Fruit fly (Drosophila melanogaster): ENCODE results near the gene rg.

rg gene

DNA sequence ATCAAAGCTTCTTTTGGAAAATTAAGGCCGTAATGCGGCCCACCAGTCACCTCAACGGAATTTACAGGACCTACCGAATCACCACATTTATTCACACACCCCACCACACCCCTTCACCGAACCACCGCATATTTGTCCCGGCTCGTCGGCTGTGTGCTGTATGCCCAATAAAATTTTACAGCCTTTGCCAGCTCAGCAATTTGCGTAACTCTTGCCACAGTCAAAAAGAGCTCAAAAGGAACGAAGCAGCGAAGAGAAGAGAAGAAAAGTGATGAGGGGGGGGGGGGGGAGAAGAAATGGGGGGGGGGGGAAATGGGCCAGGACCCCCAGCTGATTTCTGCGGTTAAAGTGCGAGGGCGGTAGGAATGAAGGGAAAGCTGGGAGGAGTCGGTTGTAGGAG is 120.6 kb downstream of the rg start:
- TF ChIP-seq Mnt (GFP tag; optimal IDR thresholded peaks at IDR 0.05) (no peak), CG12768 (GFP tag; optimal IDR thresholded peaks at IDR 0.05) (no peak), CG7045 (GFP tag; optimal IDR thresholded peaks at IDR 0.05) (no peak), tj (GFP tag; optimal IDR thresholded peaks at IDR 0.05) (no peak), Clk (GFP tag; optimal IDR thresholded peaks at IDR 0.05) (no peak), bab1 (GFP tag; optimal IDR thresholded peaks at IDR 0.05) (no peak), Crg-1 (GFP tag; optimal IDR thresholded peaks at IDR 0.05) (no peak), kay (GFP tag; ENCODE audit: borderline replicate concordance) (no peak), pad (GFP tag; optimal IDR thresholded peaks at IDR 0.05) (no peak), CG33017 (tag; optimal IDR thresholded peaks at IDR 0.05) (no peak), Hr96 (GFP tag; optimal IDR thresholded peaks at IDR 0.05) (no peak), CG1620 (GFP tag; optimal IDR thresholded peaks at IDR 0.05) (no peak), CG7101 (tag; optimal IDR thresholded peaks at IDR 0.05) (no peak), toe (GFP tag; optimal IDR thresholded peaks at IDR 0.05) (no peak), cic (GFP tag; optimal IDR thresholded peaks at IDR 0.05) (no peak), CG14711 (tag; optimal IDR thresholded peaks at IDR 0.05) (no peak)

DNA sequence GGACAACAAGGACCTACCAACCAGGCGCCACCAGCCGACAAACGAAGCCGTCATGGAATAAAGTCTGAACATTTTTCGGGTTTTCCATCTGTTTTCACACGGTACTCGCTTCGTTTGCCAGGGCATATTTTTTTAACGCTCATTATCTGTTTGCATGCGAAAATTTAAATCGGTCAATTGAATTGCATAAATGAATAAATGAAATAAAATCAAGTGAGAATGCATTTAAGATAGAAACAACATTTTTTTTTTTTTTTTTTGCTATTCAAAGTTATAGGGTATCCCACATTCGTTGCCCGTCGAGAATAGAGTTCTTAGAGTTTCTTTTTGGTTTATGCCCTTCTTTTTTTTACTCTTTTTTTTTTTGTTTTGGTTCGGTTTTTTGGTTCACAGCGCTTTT is 200.3 kb downstream of the rg start:
- TF ChIP-seq Clk (GFP tag; optimal IDR thresholded peaks at IDR 0.05) (no peak), ovo (GFP tag; optimal IDR thresholded peaks at IDR 0.05) (no peak), Crg-1 (GFP tag; optimal IDR thresholded peaks at IDR 0.05) (no peak), CG1620 (GFP tag; optimal IDR thresholded peaks at IDR 0.05) (no peak), Mnt (GFP tag; optimal IDR thresholded peaks at IDR 0.05) (no peak), toe (GFP tag; optimal IDR thresholded peaks at IDR 0.05) (no peak), CG5204 (GFP tag; optimal IDR thresholded peaks at IDR 0.05) (no peak), kay (GFP tag; ENCODE audit: borderline replicate concordance) (no peak), CG7045 (GFP tag; optimal IDR thresholded peaks at IDR 0.05) (no peak)

DNA sequence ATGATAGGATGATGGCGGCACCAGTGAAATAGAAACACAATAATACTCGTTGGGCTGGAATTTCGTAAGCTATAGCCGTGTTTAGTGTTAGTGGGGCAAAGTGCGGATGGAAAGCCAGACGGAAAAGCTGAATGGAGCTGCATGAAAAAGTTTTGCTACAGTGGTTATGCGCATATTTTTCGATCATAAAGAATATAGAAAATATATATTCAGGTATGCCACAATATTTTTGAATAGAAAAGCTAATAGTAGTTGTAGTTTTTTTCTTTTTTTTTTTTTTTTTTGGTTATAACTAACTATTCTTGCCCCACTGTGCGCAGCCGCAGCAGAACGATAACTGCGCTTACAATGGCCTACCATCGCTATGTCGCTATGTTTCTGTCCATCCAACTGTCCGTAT is 201.0 kb downstream of the rg start:
- no peak for TF ChIP-seq CG14711 (tag; optimal IDR thresholded peaks at IDR 0.05)
- TF ChIP-seq cic (GFP tag; optimal IDR thresholded peaks at IDR 0.05), result no peak
- no peak for TF ChIP-seq ovo (GFP tag; optimal IDR thresholded peaks at IDR 0.05)
- TF ChIP-seq Clk (GFP tag; optimal IDR thresholded peaks at IDR 0.05), result no peak
- TF ChIP-seq Crg-1 (GFP tag; optimal IDR thresholded peaks at IDR 0.05), result no peak
- TF ChIP-seq cnc (optimal IDR thresholded peaks at IDR 0.05), result no peak
- no peak for TF ChIP-seq toe (GFP tag; optimal IDR thresholded peaks at IDR 0.05)
- no peak for TF ChIP-seq CG5204 (GFP tag; optimal IDR thresholded peaks at IDR 0.05)
- no peak for TF ChIP-seq CG12768 (GFP tag; optimal IDR thresholded peaks at IDR 0.05)
- no peak for TF ChIP-seq kay (GFP tag; ENCODE audit: borderline replicate concordance)
- TF ChIP-seq bab1 (GFP tag; optimal IDR thresholded peaks at IDR 0.05), result no peak
- no peak for TF ChIP-seq tj (GFP tag; optimal IDR thresholded peaks at IDR 0.05)
- TF ChIP-seq CG33017 (tag; optimal IDR thresholded peaks at IDR 0.05), result no peak
- TF ChIP-seq CG1620 (GFP tag; optimal IDR thresholded peaks at IDR 0.05), result no peak
- TF ChIP-seq CG11617 (GFP tag; optimal IDR thresholded peaks at IDR 0.05), result no peak
- TF ChIP-seq CG7101 (tag; optimal IDR thresholded peaks at IDR 0.05), result no peak

DNA sequence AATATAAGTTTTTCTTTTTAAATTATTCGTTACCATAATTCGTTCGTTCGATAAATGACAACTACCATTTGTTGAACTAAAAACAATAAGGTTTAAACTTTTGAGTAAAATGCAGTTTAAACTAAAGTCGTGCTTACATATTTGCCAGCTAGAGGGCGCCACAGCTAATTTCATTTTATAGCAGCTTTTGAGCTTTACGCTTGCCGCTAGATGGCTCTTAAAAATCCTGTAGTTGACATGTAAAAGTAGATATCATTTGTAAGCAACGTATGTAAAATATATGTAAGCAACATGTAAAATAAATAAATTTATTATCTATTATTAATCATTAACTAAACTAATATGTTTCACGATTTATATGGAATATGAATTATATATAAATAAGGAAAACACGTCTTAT is 204.1 kb downstream of the rg start:
- TF ChIP-seq CG33017 (tag; optimal IDR thresholded peaks at IDR 0.05) (no peak), bab1 (GFP tag; optimal IDR thresholded peaks at IDR 0.05) (peak; percentile 8), CG12768 (GFP tag; optimal IDR thresholded peaks at IDR 0.05) (no peak), tj (GFP tag; optimal IDR thresholded peaks at IDR 0.05) (no peak), CG7101 (tag; optimal IDR thresholded peaks at IDR 0.05) (no peak), pad (GFP tag; optimal IDR thresholded peaks at IDR 0.05) (no peak)

DNA sequence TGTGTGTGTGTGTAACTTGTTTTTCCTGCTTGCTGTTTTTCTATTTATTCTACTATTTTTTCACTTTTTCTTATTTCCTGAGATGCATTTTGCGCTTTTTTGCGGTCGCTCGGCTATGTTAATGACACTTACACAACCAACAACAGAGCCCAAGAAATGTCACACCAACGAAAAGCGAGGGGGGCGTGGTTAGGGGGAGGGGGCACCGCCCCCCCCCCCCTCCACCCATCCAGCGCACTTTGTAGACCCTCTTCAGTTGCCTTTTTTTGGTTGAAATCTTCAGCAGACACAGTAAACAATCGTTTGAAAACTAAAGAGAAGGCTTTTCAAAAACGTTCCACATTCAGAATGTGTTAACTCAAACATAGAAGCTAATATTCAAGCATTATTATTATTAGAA is 207.6 kb downstream of the rg start:
- TF ChIP-seq CG11617 (GFP tag; optimal IDR thresholded peaks at IDR 0.05), result no peak
- TF ChIP-seq CG7045 (GFP tag; optimal IDR thresholded peaks at IDR 0.05), result no peak
- TF ChIP-seq kay (GFP tag; ENCODE audit: borderline replicate concordance), result no peak
- TF ChIP-seq pad (GFP tag; optimal IDR thresholded peaks at IDR 0.05), result no peak
- TF ChIP-seq Clk (GFP tag; optimal IDR thresholded peaks at IDR 0.05), result no peak
- no peak for TF ChIP-seq CG7101 (tag; optimal IDR thresholded peaks at IDR 0.05)
- TF ChIP-seq Crg-1 (GFP tag; optimal IDR thresholded peaks at IDR 0.05), result no peak
- no peak for TF ChIP-seq CG1620 (GFP tag; optimal IDR thresholded peaks at IDR 0.05)
- no peak for TF ChIP-seq CG5204 (GFP tag; optimal IDR thresholded peaks at IDR 0.05)
- TF ChIP-seq CG12768 (GFP tag; optimal IDR thresholded peaks at IDR 0.05), result no peak
- TF ChIP-seq ovo (GFP tag; optimal IDR thresholded peaks at IDR 0.05), result no peak
- no peak for TF ChIP-seq Mnt (GFP tag; optimal IDR thresholded peaks at IDR 0.05)
- no peak for TF ChIP-seq cic (GFP tag; optimal IDR thresholded peaks at IDR 0.05)
- TF ChIP-seq bab1 (GFP tag; optimal IDR thresholded peaks at IDR 0.05), result no peak
- TF ChIP-seq CG14711 (tag; optimal IDR thresholded peaks at IDR 0.05), result no peak
- no peak for TF ChIP-seq cnc (optimal IDR thresholded peaks at IDR 0.05)

DNA sequence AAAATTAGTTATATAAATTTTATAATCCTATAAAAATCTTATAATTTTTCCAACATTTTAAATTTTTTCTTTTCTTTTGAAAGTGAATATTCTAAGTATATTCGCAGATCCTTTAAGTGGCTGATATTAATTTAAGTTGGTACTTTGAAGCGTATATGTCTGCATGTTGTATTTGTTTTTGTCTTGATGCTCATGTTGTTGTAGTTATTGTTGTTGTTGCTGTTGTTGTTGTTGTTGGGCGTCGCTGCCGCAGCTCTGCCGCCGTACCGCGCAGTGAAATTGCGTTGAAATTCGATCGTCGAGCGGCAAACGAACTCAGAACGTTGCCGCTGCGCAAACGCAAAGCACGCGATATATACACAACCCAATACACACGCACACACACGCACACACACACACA is 210.2 kb downstream of the rg start, which contains the start of gene CG42749:
Gene CG42749, plus strand, starts transcription at position 301 of the 400 bp plus-strand sequence.
- TF ChIP-seq CG7045 (GFP tag; optimal IDR thresholded peaks at IDR 0.05) (no peak), CG1620 (GFP tag; optimal IDR thresholded peaks at IDR 0.05) (no peak), CG33017 (tag; optimal IDR thresholded peaks at IDR 0.05) (no peak), toe (GFP tag; optimal IDR thresholded peaks at IDR 0.05) (no peak), CG12768 (GFP tag; optimal IDR thresholded peaks at IDR 0.05) (no peak), kay (GFP tag; ENCODE audit: borderline replicate concordance) (no peak)

DNA sequence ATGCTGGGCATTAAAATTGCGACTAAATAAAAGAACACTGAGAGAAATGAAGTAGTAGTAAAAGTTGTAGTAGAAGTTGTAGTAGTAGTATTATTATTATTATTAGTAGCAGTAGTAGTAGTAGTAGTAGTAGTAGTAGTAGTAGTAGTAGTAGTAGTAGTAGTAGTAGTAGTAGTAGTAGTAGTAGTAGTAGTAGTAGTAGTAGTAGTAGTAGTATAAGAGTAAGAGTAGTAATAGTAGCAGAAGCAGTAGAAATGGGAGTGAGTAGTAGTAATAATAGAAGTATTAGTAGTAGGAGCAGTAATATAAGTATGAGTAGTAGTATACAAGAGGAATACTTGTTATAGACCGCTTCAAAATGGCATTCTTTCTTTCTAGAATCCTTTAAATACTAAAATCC is 214.4 kb downstream of the rg start:
- no peak for TF ChIP-seq CG14711 (tag; optimal IDR thresholded peaks at IDR 0.05)
- no peak for TF ChIP-seq kay (GFP tag; ENCODE audit: borderline replicate concordance)
- TF ChIP-seq CG7101 (tag; optimal IDR thresholded peaks at IDR 0.05), result no peak
- no peak for TF ChIP-seq CG7045 (GFP tag; optimal IDR thresholded peaks at IDR 0.05)
- no peak for TF ChIP-seq CG12768 (GFP tag; optimal IDR thresholded peaks at IDR 0.05)
- TF ChIP-seq Crg-1 (GFP tag; optimal IDR thresholded peaks at IDR 0.05), result no peak
- no peak for TF ChIP-seq Clk (GFP tag; optimal IDR thresholded peaks at IDR 0.05)
- no peak for TF ChIP-seq CG1620 (GFP tag; optimal IDR thresholded peaks at IDR 0.05)
- no peak for TF ChIP-seq cic (GFP tag; optimal IDR thresholded peaks at IDR 0.05)
- TF ChIP-seq toe (GFP tag; optimal IDR thresholded peaks at IDR 0.05), result no peak
